Worm (Caenorhabditis elegans) whole organism, young adult: ENCODE data around the gene M02H5.8.

Experiments
- B0019.2 ChIP-seq: fragments of 200-800 bp; sonication (Bioruptor generic); conservative IDR thresholded peaks from 2 replicates; pipeline ENCODE4 v1.3.6; 2022; ENCODE audit warnings: missing genetic modification reagents, missing genetic modification characterization, missing compliant biosample characterization
- T26A5.8 ChIP-seq: sonication (generic microtip); optimal IDR thresholded peaks from 2 replicates; lab custom pipeline; 2016; ENCODE audit warnings: missing genetic modification characterization, missing compliant biosample characterization
- ama-1 ChIP-seq, 3 experiments: fragments of 150-350 bp in 1 of 3; sonication (generic microtip) in 2 of 3; optimal IDR thresholded peaks; 2 replicates each; lab custom pipeline; 2014 to 2018; ENCODE audit warnings: missing biosample characterization in 2 of 3, missing genetic modification characterization in 2 of 3, missing genetic modification reagents in 2 of 3
- lag-1 ChIP-seq: fragments of 200-800 bp; sonication (Bioruptor generic); IDR thresholded peaks from 2 replicates; pipeline ENCODE4 v1.3.6; 2022; ENCODE audit warnings: missing genetic modification reagents, missing genetic modification characterization, missing compliant biosample characterization
- mcd-1 ChIP-seq: fragments of 200-800 bp; sonication (Bioruptor generic); IDR thresholded peaks from 2 replicates; pipeline ENCODE4 v1.3.6; 2022; ENCODE audit warnings: missing genetic modification reagents, missing genetic modification characterization, missing compliant biosample characterization
- nfya-2 ChIP-seq: fragments of 200-800 bp; sonication (Bioruptor generic); IDR thresholded peaks from 2 replicates; pipeline ENCODE4 v1.3.6; 2022; ENCODE audit warnings: missing genetic modification reagents, missing genetic modification characterization, missing compliant biosample characterization
- nhr-27 ChIP-seq: fragments of 200-800 bp; sonication (Bioruptor generic); optimal IDR thresholded peaks from 2 replicates; lab custom pipeline; 2018; ENCODE audit warnings: mild to moderate bottlenecking, missing genetic modification characterization, moderate library complexity, missing compliant biosample characterization
- snpc-1.3 ChIP-seq: sonication (generic microtip); optimal IDR thresholded peaks from 2 replicates; lab custom pipeline; 2017; ENCODE audit warnings: missing genetic modification characterization, mild to moderate bottlenecking, missing compliant biosample characterization, antibody characterized with exemption, moderate library complexity, missing genotype, missing genetic modification reagents; ENCODE audit not compliant: insufficient read depth
- unc-62 ChIP-seq: fragments of 150-350 bp; optimal IDR thresholded peaks from 2 replicates; lab custom pipeline; 2014; ENCODE audit warnings: missing biosample characterization, missing genetic modification reagents, missing genetic modification characterization

DNA sequence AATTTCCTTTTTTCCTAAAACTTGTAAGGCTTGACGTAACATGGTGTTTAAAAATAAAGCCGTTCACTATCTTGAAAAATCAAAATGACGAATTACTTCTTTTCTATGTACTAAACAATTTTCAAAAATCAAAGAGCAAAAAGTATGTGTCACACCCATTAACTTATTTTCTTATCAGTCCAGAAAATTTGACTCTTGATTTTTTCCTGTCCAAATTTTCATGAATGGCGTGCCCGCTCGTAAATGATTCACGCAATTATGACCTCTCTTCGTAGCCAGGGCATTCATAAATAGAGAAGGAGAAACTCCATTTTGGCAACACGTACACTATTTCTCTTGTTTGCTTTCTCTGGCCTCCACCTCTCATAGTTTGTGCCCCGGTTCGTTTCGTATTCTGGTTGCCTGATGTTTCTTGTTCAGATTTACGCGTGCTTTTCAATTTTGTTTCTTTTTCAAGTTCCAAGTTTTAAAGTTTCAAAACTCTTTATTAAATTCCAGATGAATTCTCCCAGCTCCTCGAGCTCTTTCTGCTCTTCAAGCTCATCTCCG, 28.0 kb downstream of the M02H5.8 start, which contains the start of gene nhr-55:
- no peak for TF ChIP-seq unc-62 (GFP tag; lab: Kevin White, UChicago)
- TF ChIP-seq nfya-2 (GFP tag; lab: Robert Waterston, UW) = no peak
- no peak for TF ChIP-seq snpc-1.3 (tag; lab: Kevin White, UChicago)
- no peak for TF ChIP-seq mcd-1
- no peak for TF ChIP-seq ama-1 (optimal IDR thresholded peaks at IDR 0.05; lab: Kevin White, UChicago)
- no peak for TF ChIP-seq ama-1 (GFP tag; optimal IDR thresholded peaks at IDR 0.05; lab: Kevin White, UChicago)
- no peak for TF ChIP-seq T26A5.8 (tag; lab: Kevin White, UChicago)
- no peak for TF ChIP-seq B0019.2
- TF ChIP-seq lag-1 (GFP tag; lab: Robert Waterston, UW) = no peak
- TF ChIP-seq nhr-27 (tag; lab: Kevin White, UChicago) = no peak
